Worm (Caenorhabditis elegans) whole organism, early embryonic: ENCODE measurements around the gene fbxa-157.
"Not testable (repeated sequence)": the region's sequence is repeated elsewhere in the genome, so short reads cannot be mapped to it uniquely, and the experiment has no call there.

Experiments used
- B0310.2 ChIP-seq: sonication (generic microtip); optimal IDR thresholded peaks from 2 replicates; lab custom pipeline; 2016; ENCODE audit warnings: mild to moderate bottlenecking, missing genetic modification characterization, missing compliant biosample characterization
- F13C5.2 ChIP-seq: sonication (generic microtip); optimal IDR thresholded peaks from 2 replicates; lab custom pipeline; 2017; ENCODE audit warnings: mild to moderate bottlenecking, missing genetic modification characterization, inconsistent platforms, missing compliant biosample characterization
- aly-1 ChIP-seq: sonication (generic microtip); optimal IDR thresholded peaks from 2 replicates; lab custom pipeline; 2016; ENCODE audit warnings: missing genetic modification characterization, missing compliant biosample characterization
- ama-1 ChIP-seq: fragments of 150-350 bp; optimal IDR thresholded peaks from 2 replicates; lab custom pipeline; 2014
- ceh-13 ChIP-seq: fragments of 200-800 bp; sonication (Bioruptor generic); optimal IDR thresholded peaks from 2 replicates; lab custom pipeline; 2018; ENCODE audit warnings: mild to moderate bottlenecking, missing genetic modification characterization, missing compliant biosample characterization
- ceh-36 ChIP-seq: sonication (generic microtip); optimal IDR thresholded peaks from 2 replicates; lab custom pipeline; 2016; ENCODE audit warnings: missing genetic modification characterization, inconsistent platforms, missing compliant biosample characterization
- ets-7 ChIP-seq: sonication (generic microtip); optimal IDR thresholded peaks from 2 replicates; lab custom pipeline; 2016; ENCODE audit warnings: missing genotype, missing genetic modification characterization, missing compliant biosample characterization
- flt-1 ChIP-seq: fragments of 200-800 bp; sonication (Bioruptor generic); IDR thresholded peaks from 2 replicates; pipeline ENCODE4 v1.3.6; 2022; ENCODE audit warnings: missing genetic modification characterization, missing compliant biosample characterization
- hmbx-1 ChIP-seq: sonication (generic microtip); optimal IDR thresholded peaks from 2 replicates; lab custom pipeline; 2016; ENCODE audit warnings: mild to moderate bottlenecking, missing genetic modification characterization, missing compliant biosample characterization
- hmg-4 ChIP-seq: fragments of 200-800 bp; sonication (Bioruptor generic); optimal IDR thresholded peaks from 2 replicates; lab custom pipeline; 2018; ENCODE audit warnings: mild to moderate bottlenecking, missing genetic modification characterization, missing compliant biosample characterization
- hnd-1 ChIP-seq: sonication (generic microtip); optimal IDR thresholded peaks from 2 replicates; lab custom pipeline; 2016; ENCODE audit warnings: missing genetic modification characterization, missing compliant biosample characterization
- pes-1 ChIP-seq: fragments of 200-800 bp; sonication (Bioruptor generic); IDR thresholded peaks from 2 replicates; pipeline ENCODE4 v1.3.6; 2022; ENCODE audit warnings: missing genetic modification reagents, missing genetic modification characterization, missing compliant biosample characterization
- scrt-1 ChIP-seq: fragments of 200-800 bp; sonication (Bioruptor generic); IDR thresholded peaks from 2 replicates; pipeline ENCODE4 v1.3.6; 2022; ENCODE audit warnings: missing genetic modification characterization, missing compliant biosample characterization
- sea-1 ChIP-seq: fragments of 200-800 bp; sonication (Bioruptor generic); conservative IDR thresholded peaks from 2 replicates; pipeline ENCODE4 v1.3.6; 2022; ENCODE audit warnings: missing genetic modification characterization, missing compliant biosample characterization
- tbx-11 ChIP-seq: fragments of 200-800 bp; sonication (Bioruptor generic); IDR thresholded peaks from 2 replicates; pipeline ENCODE4 v1.3.6; 2022; ENCODE audit warnings: missing genetic modification characterization, missing compliant biosample characterization
- tbx-37 ChIP-seq: fragments of 200-800 bp; sonication (Bioruptor generic); conservative IDR thresholded peaks from 2 replicates; pipeline ENCODE4 v1.3.6; 2022; ENCODE audit warnings: missing genetic modification reagents, missing genetic modification characterization, missing compliant biosample characterization
- tra-4 ChIP-seq: sonication (generic microtip); optimal IDR thresholded peaks from 2 replicates; lab custom pipeline; 2017; ENCODE audit warnings: missing genetic modification characterization, missing compliant biosample characterization

fbxa-157 gene

DNA sequence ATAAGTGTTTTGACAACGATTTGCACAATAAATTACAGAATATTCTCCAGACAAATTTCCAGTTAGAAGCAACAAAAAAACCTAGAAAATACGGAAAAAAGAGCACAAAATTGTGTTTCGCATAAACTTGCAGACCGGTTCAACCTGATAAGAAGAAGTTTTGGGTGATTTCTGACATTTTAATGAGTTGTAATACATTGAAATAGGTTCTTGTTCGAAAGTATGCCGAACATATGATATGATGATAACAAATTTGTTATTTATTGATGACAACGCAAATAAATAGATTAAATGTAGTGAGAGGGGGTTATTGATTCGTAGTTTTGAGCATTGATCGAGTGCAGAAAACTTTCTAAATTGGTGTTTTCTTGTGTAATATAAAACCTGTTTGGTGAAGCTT, 8.3 kb upstream of the fbxa-157 start:
- no peak for TF ChIP-seq hnd-1

- TF ChIP-seq scrt-1, flt-1, pes-1 (GFP tag; lab: Robert Waterston, UW): not testable (repeated sequence)
Observed at ce11 chrV:17893959-17894358, 5.6 kb upstream of the fbxa-157 start, which contains the start of gene C06H5.11. TSS of gene C06H5.11 (minus strand) at chrV:17894059.

DNA sequence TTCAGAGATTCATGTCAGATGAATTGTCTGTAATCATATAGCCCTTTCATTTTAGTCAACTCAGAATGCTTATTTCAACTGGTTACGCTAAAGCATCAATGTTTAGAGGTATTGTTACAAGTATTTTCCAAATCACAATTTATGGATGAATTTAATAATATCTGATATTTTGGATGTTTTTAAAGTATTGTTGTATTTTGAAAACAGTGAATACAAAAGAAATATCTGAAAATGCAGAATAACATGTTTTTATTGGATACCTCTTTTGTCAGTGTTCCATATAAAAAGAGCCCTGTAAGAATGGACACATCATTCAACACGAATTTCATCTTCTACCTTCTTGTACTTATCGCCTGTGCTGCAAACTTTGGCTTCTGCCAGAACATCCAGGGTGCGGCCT, 5.1 kb upstream of the fbxa-157 start, which contains the start of gene C06H5.12:
Gene C06H5.12, plus strand, starts transcription at position 301 of the 400 bp plus-strand sequence.
- not testable (repeated sequence) for TF ChIP-seq tra-4 (tag; lab: Kevin White, UChicago); hnd-1; hmbx-1 (tag; lab: Kevin White, UChicago)

DNA sequence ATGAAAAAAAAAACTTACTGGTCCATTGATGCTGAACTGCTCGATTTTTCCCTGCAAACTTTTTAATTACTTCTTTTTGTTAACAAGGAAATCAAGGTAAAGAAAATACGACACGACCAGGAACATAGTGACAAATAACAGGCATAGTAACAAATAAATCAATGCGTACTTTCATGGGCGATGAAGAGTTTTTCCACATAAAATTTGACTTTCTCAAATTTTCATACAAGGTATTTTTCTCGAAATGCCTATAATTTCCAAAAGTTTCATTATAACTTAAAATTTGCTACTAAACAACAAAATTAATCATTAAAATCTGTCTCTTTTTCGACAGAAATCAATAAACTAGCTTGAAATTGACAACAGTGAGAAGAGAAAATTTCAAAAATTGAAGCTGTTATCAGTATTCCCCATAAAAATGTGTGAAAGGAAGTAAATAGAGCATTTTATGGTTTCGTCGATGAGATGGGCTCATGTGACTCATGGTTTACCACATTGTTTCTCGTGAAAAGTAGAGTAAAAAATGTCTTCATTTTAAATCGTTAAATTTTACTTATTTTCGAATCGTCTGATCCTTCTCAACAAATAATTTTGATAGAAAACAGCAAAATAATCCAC, 2.8 kb upstream of the fbxa-157 start, which contains the start of gene fbxa-156:
Gene fbxa-156, minus strand, starts transcription at position 51 of the 618 bp plus-strand sequence.
- TF ChIP-seq pes-1 (GFP tag; lab: Robert Waterston, UW) = no peak
- no peak for TF ChIP-seq flt-1 (GFP tag; lab: Robert Waterston, UW)
- TF ChIP-seq ceh-13 (GFP tag; lab: Kevin White, UChicago) = no peak

DNA sequence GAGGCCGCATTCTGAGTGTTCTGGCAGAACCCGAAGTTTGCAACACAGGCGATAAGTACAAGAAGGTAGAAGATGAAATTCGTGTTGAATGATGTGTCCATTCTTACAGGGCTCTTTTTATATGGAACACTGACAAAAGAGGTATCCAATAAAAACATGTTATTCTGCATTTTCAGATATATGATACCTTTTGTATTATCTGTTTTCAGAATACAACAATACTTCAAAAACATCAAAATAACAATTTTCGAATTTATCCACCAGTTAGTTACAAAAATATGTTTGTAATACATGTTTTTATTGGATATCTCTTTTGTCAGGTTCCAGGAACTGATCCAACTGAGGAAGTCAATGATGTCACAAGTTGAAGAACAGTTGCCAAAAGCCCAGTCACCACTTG, 2.0 kb upstream of the fbxa-157 start, which contains the start of gene C06H5.13:
Gene C06H5.13, minus strand, starts transcription at position 101 of the 400 bp plus-strand sequence.
- not testable (repeated sequence) for TF ChIP-seq flt-1 (GFP tag; lab: Robert Waterston, UW); F13C5.2; tbx-37 (GFP tag; lab: Robert Waterston, UW)

DNA sequence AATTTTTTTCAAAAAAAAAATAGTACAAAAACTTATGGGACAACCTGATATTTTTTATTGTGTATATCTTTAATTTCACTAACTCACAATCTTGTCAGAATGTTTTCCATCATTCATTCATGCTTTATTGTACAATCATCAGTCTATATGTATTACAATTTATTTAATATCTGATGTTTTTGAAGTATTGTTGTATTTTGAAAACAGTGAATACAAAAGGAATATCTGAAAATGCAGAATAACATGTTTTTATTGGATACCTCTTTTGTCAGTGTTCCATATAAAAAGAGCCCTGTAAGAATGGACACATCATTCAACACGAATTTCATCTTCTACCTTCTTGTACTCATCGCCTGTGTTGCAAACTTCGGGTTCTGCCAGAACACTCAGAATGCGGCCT, 4.2 kb downstream of the fbxa-157 start, which contains the start of gene C06H5.14:
Gene C06H5.14, plus strand, starts transcription at position 301 of the 400 bp plus-strand sequence.
- TF ChIP-seq sea-1 (GFP tag; lab: Robert Waterston, UW); flt-1 (GFP tag; lab: Robert Waterston, UW); ceh-36 (tag; lab: Kevin White, UChicago): not testable (repeated sequence)

- TF ChIP-seq pes-1 (GFP tag; lab: Robert Waterston, UW) = no peak
- TF ChIP-seq ceh-13 (GFP tag; lab: Kevin White, UChicago) = no peak
- no peak for TF ChIP-seq hnd-1
- TF ChIP-seq ceh-36 (tag; lab: Kevin White, UChicago) = no peak
- no peak for TF ChIP-seq B0310.2 (tag; lab: Kevin White, UChicago)
- TF ChIP-seq ama-1 (lab: Kevin White, UChicago) = no peak
- TF ChIP-seq tbx-11 (GFP tag; lab: Robert Waterston, UW) = no peak
- no peak for TF ChIP-seq tra-4 (tag; lab: Kevin White, UChicago)
Observed at ce11 chrV:17905765-17906164, 6.2 kb downstream of the fbxa-157 start.

DNA sequence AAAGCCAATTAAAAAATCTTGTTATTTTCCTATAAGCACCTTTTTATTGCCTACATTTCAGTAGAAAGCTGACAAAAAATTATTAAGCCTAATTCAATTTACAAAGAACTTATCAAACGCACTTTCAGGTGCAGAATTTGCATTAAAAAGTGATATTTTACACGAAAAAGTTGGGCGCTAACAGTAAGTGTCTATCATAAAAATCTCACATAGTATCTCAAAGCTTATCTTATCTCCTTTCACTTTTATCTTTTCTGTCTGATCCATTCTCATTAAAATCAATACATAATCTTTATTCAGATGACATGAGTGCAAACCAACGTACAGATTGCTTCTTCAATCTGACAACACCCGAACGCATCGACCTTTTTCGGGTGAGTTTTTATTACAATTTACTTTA, 10.4 kb downstream of the fbxa-157 start, which contains the start of gene dcar-1:
Gene dcar-1, plus strand, starts transcription at position 301 of the 400 bp plus-strand sequence.
- TF ChIP-seq scrt-1 (GFP tag; lab: Robert Waterston, UW) (no peak), hmg-4 (no peak), hmbx-1 (tag; lab: Kevin White, UChicago) (no peak), hnd-1 (no peak), pes-1 (GFP tag; lab: Robert Waterston, UW) (no peak), ceh-13 (GFP tag; lab: Kevin White, UChicago) (no peak), flt-1 (GFP tag; lab: Robert Waterston, UW) (no peak), tra-4 (tag; lab: Kevin White, UChicago) (no peak), ceh-36 (tag; lab: Kevin White, UChicago) (no peak), tbx-11 (GFP tag; lab: Robert Waterston, UW) (no peak), sea-1 (GFP tag; lab: Robert Waterston, UW) (no peak), ets-7 (tag; lab: Kevin White, UChicago) (no peak), ama-1 (lab: Kevin White, UChicago) (no peak), B0310.2 (tag; lab: Kevin White, UChicago) (no peak), tbx-37 (GFP tag; lab: Robert Waterston, UW) (no peak), F13C5.2 (no peak), aly-1 (tag; lab: Kevin White, UChicago) (no peak)

ce11 chrV:17918726-17919125, 19.1 kb downstream of the fbxa-157 start, which contains the start of gene C06H5.8:
TSS of gene C06H5.8 (plus strand) at chrV:17919026.
- TF ChIP-seq sea-1 (GFP tag; lab: Robert Waterston, UW) (no peak), tbx-11 (GFP tag; lab: Robert Waterston, UW) (no peak), hnd-1 (no peak), tra-4 (tag; lab: Kevin White, UChicago) (no peak), F13C5.2 (no peak), pes-1 (GFP tag; lab: Robert Waterston, UW) (no peak), tbx-37 (GFP tag; lab: Robert Waterston, UW) (no peak)
